Fruit fly (Drosophila melanogaster): Measurements from ENCODE around the gene cv-d.

The cv-d gene

dm6 chr3R:15857189-15857767 lies 3.9 kb upstream of the cv-d start, which contains the start of gene Hmt-1 (continued):
- TF ChIP-seq Pdp1 (GFP tag; optimal IDR thresholded peaks at IDR 0.05) (peak in 1 of 2 experiments; percentile 93), Hmr (GFP tag; optimal IDR thresholded peaks at IDR 0.05) (peak; percentile 8), CG3995 (GFP tag; optimal IDR thresholded peaks at IDR 0.05) (no peak), z (GFP tag; IDR thresholded peaks at IDR 0.05) (0 out of 3 replicates have a peak, but pooled peaks have one; percentile 28), CG9727 (GFP tag; optimal IDR thresholded peaks at IDR 0.05) (peak; percentile 9), CG9797 (GFP tag; optimal IDR thresholded peaks at IDR 0.05) (peak; percentile 92), CG8924 (tag; optimal IDR thresholded peaks at IDR 0.05) (peak; percentile 15), CG16813 (GFP tag; IDR thresholded peaks at IDR 0.05; ENCODE audit: partially characterized antibody) (peak; percentile 23; the same call in 1 of the 3 replicates), sug (tag; optimal IDR thresholded peaks at IDR 0.05) (peak; percentile 47), CG17385 (GFP tag; optimal IDR thresholded peaks at IDR 0.05) (no peak), rib (GFP tag; IDR thresholded peaks at IDR 0.05) (no peak), Dek (tag; optimal IDR thresholded peaks at IDR 0.05) (no peak), ewg (GFP tag; optimal IDR thresholded peaks at IDR 0.05) (no peak), ash1 (GFP tag; optimal IDR thresholded peaks at IDR 0.05) (no peak), Sin3A (optimal IDR thresholded peaks at IDR 0.05) (peak; percentile 85), Dp (GFP tag; optimal IDR thresholded peaks at IDR 0.05) (peak; percentile 94), Jarid2 (GFP tag; optimal IDR thresholded peaks at IDR 0.05) (peak; percentile 51), CG1602 (GFP tag; optimal IDR thresholded peaks at IDR 0.05) (no peak), CG34422 (GFP tag; IDR thresholded peaks at IDR 0.05) (peak; percentile 69; the same call in 1 of the 3 replicates), CG2202 (tag; optimal IDR thresholded peaks at IDR 0.05) (peak; percentile 1), E2f2 (GFP tag; IDR thresholded peaks at IDR 0.05) (peak; percentile 97), kay (GFP tag; optimal IDR thresholded peaks at IDR 0.05) (no peak), Ets97D (GFP tag; optimal IDR thresholded peaks at IDR 0.05) (peak; percentile 58), bigmax (GFP tag; optimal IDR thresholded peaks at IDR 0.05) (no peak), CG12391 (tag; optimal IDR thresholded peaks at IDR 0.05) (peak; percentile 64), CG17612 (GFP tag; IDR thresholded peaks at IDR 0.05) (no peak), lola (GFP tag; optimal IDR thresholded peaks at IDR 0.05) (no peak), lab (GFP tag; optimal IDR thresholded peaks at IDR 0.05) (no peak), CG32767 (GFP tag; IDR thresholded peaks at IDR 0.05) (no peak), mld (GFP tag; IDR thresholded peaks at IDR 0.05; ENCODE audit: partially characterized antibody) (no peak), ftz-f1 (GFP tag; optimal IDR thresholded peaks at IDR 0.05) (peak; percentile 36), lilli (GFP tag; optimal IDR thresholded peaks at IDR 0.05) (peak; percentile 43), CG7271 (tag; optimal IDR thresholded peaks at IDR 0.05) (no peak), CG6813 (GFP tag; optimal IDR thresholded peaks at IDR 0.05) (no peak), BEAF-32 (GFP tag; optimal IDR thresholded peaks at IDR 0.05) (peak; percentile 47), CG3281 (GFP tag; optimal IDR thresholded peaks at IDR 0.05) (no peak), tin (GFP tag; optimal IDR thresholded peaks at IDR 0.05) (no peak), MBD-R2 (GFP tag; IDR thresholded peaks at IDR 0.05) (peak; percentile 61; the same call in 1 of the 2 replicates), slbo (GFP tag; IDR thresholded peaks at IDR 0.05) (no peak), CG13123 (GFP tag; optimal IDR thresholded peaks at IDR 0.05) (no peak), bbx (GFP tag; IDR thresholded peaks at IDR 0.05; ENCODE audit: partially characterized antibody) (no peak), CG17829 (tag; optimal IDR thresholded peaks at IDR 0.05) (peak; percentile 53), Sry-δ (GFP tag; optimal IDR thresholded peaks at IDR 0.05) (peak; percentile 42), HmgZ (tag; optimal IDR thresholded peaks at IDR 0.05) (peak; percentile 42), CG30403 (GFP tag; optimal IDR thresholded peaks at IDR 0.05) (no peak), insv (GFP tag; optimal IDR thresholded peaks at IDR 0.05) (peak; percentile 95 to 99), CG13296 (GFP tag; optimal IDR thresholded peaks at IDR 0.05) (no peak), tgo (GFP tag; IDR thresholded peaks at IDR 0.05) (no peak), CG11085 (GFP tag; IDR thresholded peaks at IDR 0.05) (no peak), phol (tag; optimal IDR thresholded peaks at IDR 0.05) (peak; percentile 57)
